Fruit fly (Drosophila melanogaster) whole organism, embryonic: ENCODE measurements around the gene CG3625.
A peak's percentile ranks its signal among the peaks of the same experiment; 100 is the strongest.

ENCODE experiments used
- CG10321 ChIP-seq: fragments of 200-800 bp; sonication (Bioruptor generic); IDR thresholded peaks from 2 replicates; pipeline ENCODE4 v1.3.6; 2022; ENCODE audit warnings: missing biosample characterization, missing genetic modification characterization
- CG10462 ChIP-seq: fragments of 200-800 bp; sonication (Bioruptor generic); optimal IDR thresholded peaks from 2 replicates; lab custom pipeline; 2016; ENCODE audit warnings: missing biosample characterization, missing genetic modification characterization
- CG10543 ChIP-seq: fragments of 200-800 bp; sonication (Bioruptor generic); optimal IDR thresholded peaks from 3 replicates; lab custom pipeline; 2017; ENCODE audit warnings: missing biosample characterization, mild to moderate bottlenecking, missing genetic modification characterization, moderate library complexity
- CG12104 ChIP-seq: fragments of 200-800 bp; sonication (Bioruptor generic); optimal IDR thresholded peaks from 3 replicates; lab custom pipeline; 2016; ENCODE audit warnings: missing biosample characterization, missing genetic modification characterization
- CG12236 ChIP-seq: fragments of 200-800 bp; sonication (Bioruptor generic); optimal IDR thresholded peaks from 2 replicates; lab custom pipeline; 2016; ENCODE audit warnings: missing biosample characterization, missing genetic modification characterization
- CG16815 ChIP-seq: fragments of 200-800 bp; sonication (Bioruptor generic); optimal IDR thresholded peaks from 3 replicates; lab custom pipeline; 2017; ENCODE audit warnings: missing biosample characterization, mild to moderate bottlenecking, missing genetic modification characterization
- CG2678 ChIP-seq: fragments of 200-800 bp; sonication (Bioruptor generic); optimal IDR thresholded peaks from 3 replicates; lab custom pipeline; 2019; ENCODE audit warnings: missing biosample characterization, mild to moderate bottlenecking, missing genetic modification characterization, moderate library complexity
- CG31388 ChIP-seq: fragments of 200-800 bp; sonication (Bioruptor generic); optimal IDR thresholded peaks from 2 replicates; lab custom pipeline; 2016; ENCODE audit warnings: missing biosample characterization, missing genetic modification characterization
- CG4617 ChIP-seq: fragments of 200-800 bp; sonication (Bioruptor generic); optimal IDR thresholded peaks from 3 replicates; lab custom pipeline; 2016; ENCODE audit warnings: missing biosample characterization, missing genetic modification characterization, borderline replicate concordance
- CG8089 ChIP-seq: fragments of 200-800 bp; sonication (Bioruptor generic); optimal IDR thresholded peaks from 3 replicates; lab custom pipeline; 2016; ENCODE audit warnings: missing biosample characterization, missing genetic modification characterization
- CG8388 ChIP-seq: fragments of 200-800 bp; sonication (Bioruptor generic); optimal IDR thresholded peaks from 2 replicates; lab custom pipeline; 2019; ENCODE audit warnings: missing biosample characterization, mild to moderate bottlenecking, missing genetic modification characterization, moderate library complexity
- CG8765 ChIP-seq: fragments of 200-800 bp; sonication (Bioruptor generic); IDR thresholded peaks from 2 replicates; pipeline ENCODE4 v1.3.6; 2022; ENCODE audit warnings: missing biosample characterization, missing genetic modification characterization
- CG9932 ChIP-seq: fragments of 200-800 bp; sonication (Bioruptor generic); IDR thresholded peaks from 2 replicates; pipeline ENCODE4 v1.3.6; 2022; ENCODE audit warnings: missing biosample characterization, missing genetic modification characterization
- CTCF ChIP-seq: fragments of 200-800 bp; sonication (Bioruptor generic); optimal IDR thresholded peaks from 2 replicates; lab custom pipeline; 2017; ENCODE audit warnings: missing biosample characterization, mild to moderate bottlenecking, missing genetic modification characterization, moderate library complexity
- CoRest ChIP-seq: fragments of 200-800 bp; sonication (Bioruptor generic); optimal IDR thresholded peaks from 3 replicates; lab custom pipeline; 2018; ENCODE audit warnings: missing biosample characterization, mild to moderate bottlenecking, missing genetic modification characterization, moderate library complexity
- Dfd ChIP-seq, 2 experiments: fragments of >200 bp; optimal IDR thresholded peaks; 2 replicates each; lab custom pipeline; 2017; ENCODE audit warnings: missing biosample characterization in 2 of 2, missing genetic modification characterization in 2 of 2
- Eip74EF ChIP-seq, 2 experiments: fragments of 200-800 bp in 1 of 2; fragments of >200 bp in 1 of 2; sonication (Bioruptor generic) in 1 of 2; optimal IDR thresholded peaks; 2 replicates each; lab custom pipeline; 2017 to 2019; ENCODE audit warnings: missing biosample characterization in 2 of 2, missing genetic modification characterization in 2 of 2, mild to moderate bottlenecking in 1 of 2, moderate library complexity in 1 of 2
- Ets97D ChIP-seq: fragments of 200-800 bp; sonication (Bioruptor generic); optimal IDR thresholded peaks from 3 replicates; lab custom pipeline; 2016; ENCODE audit warnings: missing biosample characterization, missing genetic modification characterization
- Fer3 ChIP-seq: fragments of 200-800 bp; sonication (Bioruptor generic); optimal IDR thresholded peaks from 2 replicates; lab custom pipeline; 2018; ENCODE audit warnings: missing biosample characterization, mild to moderate bottlenecking, missing genetic modification characterization, moderate library complexity
- HmgD ChIP-seq: fragments of 200-800 bp; sonication (Bioruptor generic); optimal IDR thresholded peaks from 3 replicates; lab custom pipeline; 2016; ENCODE audit warnings: missing biosample characterization, missing genetic modification characterization
- Lim3 ChIP-seq: fragments of 200-800 bp; sonication (Bioruptor generic); IDR thresholded peaks from 2 replicates; pipeline ENCODE4 v1.3.6; 2022; ENCODE audit warnings: missing biosample characterization, missing genetic modification characterization
- MESR4 ChIP-seq: fragments of 200-800 bp; sonication (Bioruptor generic); optimal IDR thresholded peaks from 2 replicates; lab custom pipeline; 2018; ENCODE audit warnings: missing biosample characterization, mild to moderate bottlenecking, missing genetic modification characterization, moderate library complexity
- Meics ChIP-seq: fragments of 200-800 bp; sonication (Bioruptor generic); optimal IDR thresholded peaks from 2 replicates; lab custom pipeline; 2017; ENCODE audit warnings: missing biosample characterization, mild to moderate bottlenecking, missing genetic modification characterization
- Sox100B ChIP-seq: fragments of 200-800 bp; sonication (Bioruptor generic); optimal IDR thresholded peaks from 3 replicates; lab custom pipeline; 2018; ENCODE audit warnings: missing biosample characterization, mild to moderate bottlenecking, missing genetic modification characterization
- Stat92E ChIP-seq, 3 experiments: fragments of >200 bp in 2 of 3; fragments of 200-800 bp in 1 of 3; sonication (Bioruptor generic) in 1 of 3; optimal IDR thresholded peaks; 2 replicates each; lab custom pipeline; 2017 to 2019; ENCODE audit warnings: missing biosample characterization in 3 of 3, missing genetic modification characterization in 3 of 3, mild to moderate bottlenecking in 1 of 3, moderate library complexity in 1 of 3
- aop ChIP-seq: fragments of 200-800 bp; sonication (Bioruptor generic); IDR thresholded peaks from 2 replicates; pipeline ENCODE4 v1.3.6; 2022; ENCODE audit warnings: missing biosample characterization, missing genetic modification characterization
- az2 ChIP-seq: fragments of 200-800 bp; sonication (Bioruptor generic); optimal IDR thresholded peaks from 3 replicates; lab custom pipeline; 2016; ENCODE audit warnings: missing biosample characterization, missing genetic modification characterization
- cad ChIP-seq: fragments of >200 bp; optimal IDR thresholded peaks from 2 replicates; lab custom pipeline; 2017; ENCODE audit warnings: missing biosample characterization, missing genetic modification characterization
- chif ChIP-seq, 2 experiments: fragments of 200-800 bp; sonication (Bioruptor generic); optimal IDR thresholded peaks; 3 replicates each; lab custom pipeline; 2016; ENCODE audit warnings: missing biosample characterization in 2 of 2, missing genetic modification characterization in 2 of 2
- chinmo ChIP-seq: fragments of 200-800 bp; sonication (Bioruptor generic); IDR thresholded peaks from 4 replicates; pipeline ENCODE4 v1.3.6; 2022; ENCODE audit warnings: missing biosample characterization, missing genetic modification characterization; ENCODE audit not compliant: partially characterized antibody
- chm ChIP-seq: fragments of 200-800 bp; sonication (Bioruptor generic); IDR thresholded peaks from 2 replicates; pipeline ENCODE4 v1.3.6; 2022; ENCODE audit warnings: missing biosample characterization, missing genetic modification characterization
- dan ChIP-seq: fragments of 200-800 bp; sonication (Bioruptor generic); IDR thresholded peaks from 2 replicates; pipeline ENCODE4 v1.3.6; 2022; ENCODE audit warnings: missing biosample characterization, missing genetic modification characterization
- disco-r ChIP-seq: fragments of 200-800 bp; sonication (Bioruptor generic); optimal IDR thresholded peaks from 2 replicates; lab custom pipeline; 2016; ENCODE audit warnings: missing biosample characterization, missing genetic modification characterization
- dm ChIP-seq: fragments of 200-800 bp; sonication (Bioruptor generic); optimal IDR thresholded peaks from 3 replicates; lab custom pipeline; 2016; ENCODE audit warnings: missing biosample characterization, missing genetic modification characterization
- gcm ChIP-seq: fragments of 200-800 bp; sonication (Bioruptor generic); optimal IDR thresholded peaks from 2 replicates; lab custom pipeline; 2019; ENCODE audit warnings: missing biosample characterization, mild to moderate bottlenecking, missing genetic modification characterization, moderate library complexity
- gcm2 ChIP-seq: fragments of 200-800 bp; sonication (Bioruptor generic); optimal IDR thresholded peaks from 2 replicates; lab custom pipeline; 2016; ENCODE audit warnings: missing biosample characterization, missing genetic modification characterization
- grn ChIP-seq: fragments of 200-800 bp; sonication (Bioruptor generic); optimal IDR thresholded peaks from 3 replicates; lab custom pipeline; 2017; ENCODE audit warnings: missing biosample characterization, missing genetic modification characterization
- insv ChIP-seq, 2 experiments: fragments of 200-800 bp; sonication (Bioruptor generic); optimal IDR thresholded peaks; 3 replicates each; lab custom pipeline; 2016 to 2018; ENCODE audit warnings: missing biosample characterization in 2 of 2, missing genetic modification characterization in 2 of 2
- lab ChIP-seq: fragments of 200-800 bp; sonication (Bioruptor generic); optimal IDR thresholded peaks from 3 replicates; lab custom pipeline; 2017; ENCODE audit warnings: missing biosample characterization, missing genetic modification characterization, mild to moderate bottlenecking, moderate library complexity, missing genetic modification reagents
- lola ChIP-seq, 3 experiments: fragments of >200 bp in 2 of 3; fragments of 200-800 bp in 1 of 3; sonication (Bioruptor generic) in 1 of 3; optimal IDR thresholded peaks; 2 replicates each; lab custom pipeline; 2017 to 2019; ENCODE audit warnings: missing biosample characterization in 3 of 3, missing genetic modification characterization in 3 of 3, mild to moderate bottlenecking in 1 of 3, moderate library complexity in 1 of 3
- nom ChIP-seq: fragments of 200-800 bp; sonication (Bioruptor generic); optimal IDR thresholded peaks from 2 replicates; lab custom pipeline; 2017; ENCODE audit warnings: missing biosample characterization, missing genetic modification characterization, mild to moderate bottlenecking, moderate library complexity, missing genetic modification reagents
- org-1 ChIP-seq: fragments of 200-800 bp; sonication (Bioruptor generic); optimal IDR thresholded peaks from 2 replicates; lab custom pipeline; 2017; ENCODE audit warnings: missing biosample characterization, missing genetic modification characterization
- pan ChIP-seq, 4 experiments: fragments of >200 bp in 3 of 4; fragments of 200-800 bp in 1 of 4; sonication (Bioruptor generic) in 1 of 4; optimal IDR thresholded peaks in 3 of 4; IDR thresholded peaks in 1 of 4; 2 replicates each; pipeline versions ENCODE4 v1.3.6 to Lab custom; 2017 to 2022; ENCODE audit warnings: missing biosample characterization in 2 of 4, missing genetic modification characterization in 2 of 4, mixed read lengths in 1 of 4
- pros ChIP-seq: fragments of 200-800 bp; sonication (Bioruptor generic); optimal IDR thresholded peaks from 3 replicates; lab custom pipeline; 2019; ENCODE audit warnings: missing biosample characterization, mild to moderate bottlenecking, missing genetic modification characterization, moderate library complexity
- pum ChIP-seq: fragments of 200-800 bp; sonication (Bioruptor generic); optimal IDR thresholded peaks from 2 replicates; lab custom pipeline; 2016; ENCODE audit warnings: missing biosample characterization, missing genetic modification characterization
- ranshi ChIP-seq: fragments of 200-800 bp; sonication (Bioruptor generic); IDR thresholded peaks from 2 replicates; pipeline ENCODE4 v1.3.6; 2022; ENCODE audit warnings: missing biosample characterization, missing genetic modification characterization
- slou ChIP-seq: fragments of 200-800 bp; sonication (Bioruptor generic); optimal IDR thresholded peaks from 3 replicates; lab custom pipeline; 2016; ENCODE audit warnings: missing biosample characterization, missing genetic modification characterization
- so ChIP-seq: fragments of 200-800 bp; sonication (Bioruptor generic); IDR thresholded peaks from 3 replicates; pipeline ENCODE4 v1.3.6; 2022; ENCODE audit warnings: missing biosample characterization, missing genetic modification characterization
- tll ChIP-seq, 2 experiments: fragments of 200-800 bp in 1 of 2; fragments of >200 bp in 1 of 2; sonication (Bioruptor generic) in 1 of 2; optimal IDR thresholded peaks; 2 replicates each; lab custom pipeline; 2017 to 2019; ENCODE audit warnings: missing biosample characterization in 2 of 2, missing genetic modification characterization in 2 of 2, mild to moderate bottlenecking in 1 of 2, moderate library complexity in 1 of 2
- vvl ChIP-seq: fragments of 200-800 bp; sonication (Bioruptor generic); IDR thresholded peaks from 2 replicates; pipeline ENCODE4 v1.3.6; 2022; ENCODE audit warnings: missing biosample characterization, missing genetic modification characterization

The CG3625 gene

DNA sequence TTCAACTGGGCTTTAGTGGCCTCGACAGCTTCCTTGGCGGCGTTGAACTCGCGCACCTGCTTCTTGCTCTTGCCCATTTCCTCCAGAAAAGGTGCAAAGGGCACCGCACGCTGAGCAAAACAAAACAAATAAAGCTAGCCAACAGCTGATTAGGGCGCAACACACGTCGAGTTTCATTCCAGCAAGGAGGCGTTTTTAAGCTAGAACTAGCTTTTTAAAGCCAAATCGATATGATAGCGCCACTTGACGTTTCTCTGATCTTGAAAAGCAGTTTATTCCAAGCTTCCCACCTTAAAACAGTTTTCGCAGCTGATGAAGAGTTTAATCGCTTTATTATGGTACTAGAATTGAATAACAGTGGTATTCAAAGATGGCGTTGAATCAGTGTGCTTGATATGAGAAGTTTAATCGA is 8.5 kb downstream of the CG3625 start, which contains the start of gene CG11601 (continued):
- no peak for TF ChIP-seq so (GFP tag; lab: Robert Waterston, UW)
- TF ChIP-seq chif (GFP tag; optimal IDR thresholded peaks at IDR 0.05; lab: Kevin White, UChicago): peak in 1 of 2 experiments; percentile 13
- no peak for TF ChIP-seq az2
- TF ChIP-seq Stat92E (GFP tag; optimal IDR thresholded peaks at IDR 0.05; lab: Kevin White, UChicago): no peak
- no peak for TF ChIP-seq CG10321 (GFP tag; lab: Robert Waterston, UW)
- peak; percentile 49 for TF ChIP-seq CG9932 (GFP tag; lab: Robert Waterston, UW)
- TF ChIP-seq disco-r (GFP tag; lab: Kevin White, UChicago): no peak
- no peak for TF ChIP-seq CG16815 (GFP tag; lab: Kevin White, UChicago)
- TF ChIP-seq pum (GFP tag; lab: Kevin White, UChicago): no peak
- TF ChIP-seq pan (optimal IDR thresholded peaks at IDR 0.05; lab: Kevin White, UChicago): no peak
- peak in 1 of 2 experiments; percentile 33 for TF ChIP-seq pan (GFP tag; optimal IDR thresholded peaks at IDR 0.05 in 1 of 2, IDR thresholded peaks at IDR 0.05 in 1 of 2)
- peak; percentile 31 for TF ChIP-seq CG10543 (GFP tag; lab: Kevin White, UChicago)
- peak in 1 of 2 experiments; percentile 57 for TF ChIP-seq Eip74EF (GFP tag; optimal IDR thresholded peaks at IDR 0.05; lab: Kevin White, UChicago)
- TF ChIP-seq Dfd (GFP tag; optimal IDR thresholded peaks at IDR 0.05; lab: Kevin White, UChicago): no peak
- TF ChIP-seq insv (GFP tag; optimal IDR thresholded peaks at IDR 0.05; lab: Kevin White, UChicago): no peak
- no peak for TF ChIP-seq gcm2
- TF ChIP-seq MESR4 (GFP tag; lab: Kevin White, UChicago): peak; percentile 30
- peak; percentile 48; the same call in 1 of the 2 replicates for TF ChIP-seq CG8765
- TF ChIP-seq CG12236 (GFP tag; lab: Kevin White, UChicago): no peak
- peak; percentile 80 for TF ChIP-seq CTCF (GFP tag; lab: Kevin White, UChicago)
- no peak for TF ChIP-seq HmgD (GFP tag; lab: Kevin White, UChicago)
- no peak for TF ChIP-seq Lim3 (GFP tag; lab: Robert Waterston, UW)
- TF ChIP-seq CG10462: no peak
- peak in 1 of 3 experiments; percentile 24 for TF ChIP-seq lola (GFP tag; optimal IDR thresholded peaks at IDR 0.05; lab: Kevin White, UChicago)
- no peak for TF ChIP-seq CG8388 (GFP tag; lab: Kevin White, UChicago)
- TF ChIP-seq aop (GFP tag; lab: Robert Waterston, UW): no peak
- no peak for TF ChIP-seq slou (GFP tag; lab: Kevin White, UChicago)
- no peak for TF ChIP-seq lab (GFP tag; lab: Kevin White, UChicago)
- TF ChIP-seq dm: peak; percentile 14
- peak; percentile 53 for TF ChIP-seq Ets97D
- no peak for TF ChIP-seq Meics
- TF ChIP-seq CG8089 (GFP tag; lab: Kevin White, UChicago): no peak
- peak; percentile 72 for TF ChIP-seq vvl (GFP tag; lab: Robert Waterston, UW)
- TF ChIP-seq ranshi (GFP tag; lab: Robert Waterston, UW): no peak
- no peak for TF ChIP-seq pros (GFP tag; lab: Kevin White, UChicago)
- TF ChIP-seq chm: no peak
- TF ChIP-seq chinmo (GFP tag; lab: Robert Waterston, UW): no peak
- no peak for TF ChIP-seq CG12104 (GFP tag; lab: Kevin White, UChicago)
- TF ChIP-seq CoRest (tag; lab: Kevin White, UChicago): peak; percentile 39
- no peak for TF ChIP-seq cad (GFP tag; lab: Kevin White, UChicago)
- TF ChIP-seq dan: no peak
- TF ChIP-seq grn (GFP tag; lab: Kevin White, UChicago): no peak
- no peak for TF ChIP-seq gcm (GFP tag; lab: Kevin White, UChicago)
- no peak for TF ChIP-seq CG4617
- no peak for TF ChIP-seq tll (GFP tag; optimal IDR thresholded peaks at IDR 0.05; lab: Kevin White, UChicago)
- no peak for TF ChIP-seq Sox100B (GFP tag; lab: Kevin White, UChicago)
- no peak for TF ChIP-seq CG31388 (GFP tag; lab: Kevin White, UChicago)
- TF ChIP-seq Fer3: no peak
- TF ChIP-seq org-1 (GFP tag; lab: Kevin White, UChicago): no peak
- TF ChIP-seq nom (GFP tag; lab: Kevin White, UChicago): peak; percentile 84
- no peak for TF ChIP-seq CG2678 (tag; lab: Kevin White, UChicago)
